Worm (Caenorhabditis elegans): ENCODE data around the gene F49H6.8.

Gene F49H6.8

DNA sequence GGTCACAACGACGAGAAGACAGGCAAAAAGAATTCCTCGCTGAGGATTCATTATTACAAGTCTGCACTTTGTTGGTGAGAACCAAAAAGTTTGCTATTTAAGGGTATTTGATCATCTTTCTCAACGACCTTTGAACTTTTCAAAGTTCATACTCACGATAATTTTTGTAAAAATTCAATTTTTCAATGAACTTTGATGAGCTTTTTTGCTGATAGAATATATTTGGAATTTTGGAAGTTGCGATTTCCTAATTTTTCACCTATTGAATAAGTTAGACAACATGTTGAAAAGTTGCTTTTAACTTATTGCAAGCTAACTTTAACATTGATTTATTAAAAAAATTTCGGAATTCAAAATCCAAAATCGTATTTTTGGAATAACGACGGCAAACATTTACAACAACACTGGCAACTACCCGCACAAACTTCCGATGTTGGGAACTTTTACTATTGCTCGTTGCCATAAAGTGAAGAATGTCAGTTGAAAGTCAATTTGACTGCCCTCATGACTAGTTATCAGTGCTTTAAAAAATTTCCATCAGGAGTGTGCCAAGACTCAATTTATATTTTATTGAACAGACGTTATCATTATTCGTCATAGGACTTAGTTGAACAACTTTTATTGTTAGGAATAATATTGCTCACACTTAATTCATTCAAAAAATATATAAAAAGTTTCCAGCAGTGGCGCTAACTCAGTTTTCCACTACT lies at the start of gene F49H6.8, which contains the start of gene F49H6.5:
F49H6.8 (minus strand) TSS at position 51 of the 710 bp plus-strand sequence.
F49H6.5 (plus strand) TSS at position 629 of the 710 bp plus-strand sequence.
- TF ChIP-seq pha-4 (tag; optimal IDR thresholded peaks at IDR 0.05) (no peak), egl-27 (tag; optimal IDR thresholded peaks at IDR 0.05) (no peak), ceh-82 (tag; optimal IDR thresholded peaks at IDR 0.05) (no peak), nhr-43 (tag; optimal IDR thresholded peaks at IDR 0.05; ENCODE audit: poor library complexity, severe bottlenecking) (no peak), ceh-28 (tag; optimal IDR thresholded peaks at IDR 0.05) (no peak), ama-1 (optimal IDR thresholded peaks at IDR 0.05) (no peak), jun-1 (tag; optimal IDR thresholded peaks at IDR 0.05) (peak; percentile 21), fkh-10 (GFP tag; optimal IDR thresholded peaks at IDR 0.05) (no peak), skn-1 (tag; optimal IDR thresholded peaks at IDR 0.05) (no peak), nhr-67 (tag; optimal IDR thresholded peaks at IDR 0.05) (no peak), tbx-2 (tag; optimal IDR thresholded peaks at IDR 0.05) (no peak), nhr-25 (tag; optimal IDR thresholded peaks at IDR 0.05) (no peak), fkh-2 (tag; optimal IDR thresholded peaks at IDR 0.05) (no peak), aly-2 (tag; optimal IDR thresholded peaks at IDR 0.05) (no peak), elt-2 (tag; optimal IDR thresholded peaks at IDR 0.05) (peak; percentile 70), ztf-11 (tag; optimal IDR thresholded peaks at IDR 0.05) (no peak), nhr-11 (tag; optimal IDR thresholded peaks at IDR 0.05) (no peak)

ce11 chrV:17071578-17071977 lies 49.1 kb upstream of the F49H6.8 start, which contains the start of gene srbc-14:
TSS of gene srbc-14 (minus strand) at chrV:17071678.
- TF ChIP-seq ceh-16 (tag; optimal IDR thresholded peaks at IDR 0.05) (no peak), nhr-25 (tag; optimal IDR thresholded peaks at IDR 0.05) (no peak), jun-1 (tag; optimal IDR thresholded peaks at IDR 0.05) (no peak), mdl-1 (tag; optimal IDR thresholded peaks at IDR 0.05) (no peak), eor-1 (tag; optimal IDR thresholded peaks at IDR 0.05) (no peak), ztf-4 (tag; optimal IDR thresholded peaks at IDR 0.05) (no peak), pqm-1 (tag; optimal IDR thresholded peaks at IDR 0.05) (no peak), skn-1 (tag; optimal IDR thresholded peaks at IDR 0.05) (no peak), fos-1 (tag; optimal IDR thresholded peaks at IDR 0.05) (no peak), nfya-1 (tag; optimal IDR thresholded peaks at IDR 0.05; ENCODE audit: insufficient read depth) (no peak)

- TF ChIP-seq daf-12 (tag; optimal IDR thresholded peaks at IDR 0.05) (no peak), unc-62 (GFP tag; optimal IDR thresholded peaks at IDR 0.05) (no peak), elt-2 (tag; optimal IDR thresholded peaks at IDR 0.05) (no peak), hmg-11 (tag; optimal IDR thresholded peaks at IDR 0.05) (no peak), ztf-4 (tag; optimal IDR thresholded peaks at IDR 0.05) (no peak), zag-1 (tag; optimal IDR thresholded peaks at IDR 0.05) (no peak), mdl-1 (tag; optimal IDR thresholded peaks at IDR 0.05) (no peak), R02D3.7 (tag; optimal IDR thresholded peaks at IDR 0.05) (no peak), ceh-82 (tag; optimal IDR thresholded peaks at IDR 0.05) (no peak), fkh-10 (GFP tag; optimal IDR thresholded peaks at IDR 0.05) (no peak), unc-39 (tag; optimal IDR thresholded peaks at IDR 0.05) (no peak), egl-5 (tag; optimal IDR thresholded peaks at IDR 0.05) (no peak), nhr-11 (tag; optimal IDR thresholded peaks at IDR 0.05) (no peak), mml-1 (tag; optimal IDR thresholded peaks at IDR 0.05) (no peak), aly-2 (tag; optimal IDR thresholded peaks at IDR 0.05) (no peak), pqm-1 (tag; optimal IDR thresholded peaks at IDR 0.05) (no peak), sea-2 (GFP tag; optimal IDR thresholded peaks at IDR 0.05) (no peak), nhr-28 (tag; optimal IDR thresholded peaks at IDR 0.05) (no peak), pha-4 (tag; optimal IDR thresholded peaks at IDR 0.05) (no peak), ceh-16 (tag; optimal IDR thresholded peaks at IDR 0.05) (no peak)
Measured at ce11 chrV:17068839-17069238, 46.4 kb upstream of the F49H6.8 start, which contains the start of gene T05E12.8. TSS of gene T05E12.8 (plus strand) at chrV:17069139.

- TF ChIP-seq zag-1 (tag; optimal IDR thresholded peaks at IDR 0.05) (no peak), hmg-11 (tag; optimal IDR thresholded peaks at IDR 0.05) (no peak), nhr-76 (tag; optimal IDR thresholded peaks at IDR 0.05) (no peak), ztf-11 (tag; optimal IDR thresholded peaks at IDR 0.05) (no peak), nhr-67 (tag; optimal IDR thresholded peaks at IDR 0.05) (no peak), ceh-82 (tag; optimal IDR thresholded peaks at IDR 0.05) (no peak), ama-1 (optimal IDR thresholded peaks at IDR 0.05) (no peak), fkh-2 (tag; optimal IDR thresholded peaks at IDR 0.05) (no peak), snpc-4 (tag; optimal IDR thresholded peaks at IDR 0.05) (no peak), lin-39 (tag; optimal IDR thresholded peaks at IDR 0.05) (no peak), ceh-28 (tag; optimal IDR thresholded peaks at IDR 0.05) (no peak), R02D3.7 (tag; optimal IDR thresholded peaks at IDR 0.05) (no peak), eor-1 (tag; optimal IDR thresholded peaks at IDR 0.05) (no peak), nhr-77 (tag; optimal IDR thresholded peaks at IDR 0.05) (no peak), nhr-11 (tag; optimal IDR thresholded peaks at IDR 0.05) (no peak)
Measured at ce11 chrV:17066634-17067033, 44.2 kb upstream of the F49H6.8 start.
